Worm (Caenorhabditis elegans) whole organism, L3 larva: Measurements from ENCODE around the gene cft-1.
A peak's percentile ranks its signal among the peaks of the same experiment; 100 is the strongest.

Source experiments
- R02D3.7 ChIP-seq: fragments of 150-350 bp; optimal IDR thresholded peaks from 2 replicates; lab custom pipeline; 2014; ENCODE audit warnings: missing biosample characterization, missing genetic modification characterization
- ZK546.5 ChIP-seq: sonication (generic microtip); optimal IDR thresholded peaks from 2 replicates; lab custom pipeline; 2017; ENCODE audit warnings: missing biosample characterization, missing genetic modification characterization
- aly-2 ChIP-seq: fragments of 150-350 bp; optimal IDR thresholded peaks from 2 replicates; lab custom pipeline; 2014; ENCODE audit warnings: missing biosample characterization, missing genetic modification characterization
- ama-1 ChIP-seq: fragments of 150-350 bp; optimal IDR thresholded peaks from 2 replicates; lab custom pipeline; 2018
- ceh-16 ChIP-seq: sonication (generic microtip); optimal IDR thresholded peaks from 2 replicates; lab custom pipeline; 2017; ENCODE audit warnings: missing biosample characterization, missing genetic modification characterization
- ceh-28 ChIP-seq: fragments of 150-350 bp; optimal IDR thresholded peaks from 2 replicates; lab custom pipeline; 2014; ENCODE audit warnings: missing biosample characterization, missing genetic modification reagents, missing genetic modification characterization
- ceh-82 ChIP-seq: fragments of 150-350 bp; optimal IDR thresholded peaks from 2 replicates; lab custom pipeline; 2014; ENCODE audit warnings: missing biosample characterization, missing genetic modification characterization
- daf-12 ChIP-seq: fragments of 150-350 bp; optimal IDR thresholded peaks from 2 replicates; lab custom pipeline; 2014; ENCODE audit warnings: missing biosample characterization, missing genetic modification reagents, missing genetic modification characterization
- egl-27 ChIP-seq: sonication (generic microtip); optimal IDR thresholded peaks from 4 replicates; lab custom pipeline; 2017; ENCODE audit warnings: missing biosample characterization, missing genetic modification reagents, missing genetic modification characterization
- egl-5 ChIP-seq: fragments of 150-350 bp; optimal IDR thresholded peaks from 2 replicates; lab custom pipeline; 2017; ENCODE audit warnings: missing biosample characterization, missing genetic modification reagents, missing genetic modification characterization, inconsistent platforms
- elt-2 ChIP-seq: sonication (generic microtip); optimal IDR thresholded peaks from 2 replicates; lab custom pipeline; 2016; ENCODE audit warnings: missing genetic modification reagents, mild to moderate bottlenecking, missing genetic modification characterization, missing compliant biosample characterization
- elt-3 ChIP-seq, 3 experiments: fragments of 150-350 bp in 1 of 3; sonication (generic microtip) in 2 of 3; optimal IDR thresholded peaks; 2 replicates in 2 of 3; 4 replicates in 1 of 3; lab custom pipeline; 2014 to 2017; ENCODE audit warnings: missing biosample characterization in 3 of 3, missing genetic modification characterization in 3 of 3
- eor-1 ChIP-seq, 2 experiments: fragments of 150-350 bp; optimal IDR thresholded peaks; 2 replicates each; lab custom pipeline; 2014 to 2018; ENCODE audit warnings: missing biosample characterization in 2 of 2, missing genetic modification characterization in 2 of 2
- fkh-10 ChIP-seq: sonication (generic microtip); optimal IDR thresholded peaks from 2 replicates; lab custom pipeline; 2017; ENCODE audit warnings: missing biosample characterization, missing genetic modification reagents, missing genetic modification characterization
- fkh-2 ChIP-seq: fragments of 150-350 bp; optimal IDR thresholded peaks from 2 replicates; lab custom pipeline; 2014; ENCODE audit warnings: missing biosample characterization, missing genetic modification reagents, missing genetic modification characterization
- fos-1 ChIP-seq: fragments of 150-350 bp; optimal IDR thresholded peaks from 2 replicates; lab custom pipeline; 2014; ENCODE audit warnings: missing biosample characterization, missing genetic modification characterization
- hmg-11 ChIP-seq: sonication (generic microtip); optimal IDR thresholded peaks from 2 replicates; lab custom pipeline; 2016; ENCODE audit warnings: missing genetic modification characterization, missing compliant biosample characterization
- jun-1 ChIP-seq: fragments of 150-350 bp; optimal IDR thresholded peaks from 2 replicates; lab custom pipeline; 2014; ENCODE audit warnings: missing biosample characterization, missing genetic modification reagents, missing genetic modification characterization
- lsy-12 ChIP-seq: sonication (generic microtip); optimal IDR thresholded peaks from 2 replicates; lab custom pipeline; 2016; ENCODE audit warnings: mild to moderate bottlenecking, missing genetic modification characterization, missing compliant biosample characterization
- mdl-1 ChIP-seq: fragments of 150-350 bp; optimal IDR thresholded peaks from 2 replicates; lab custom pipeline; 2014; ENCODE audit warnings: missing biosample characterization, missing genetic modification characterization
- mml-1 ChIP-seq: fragments of 150-350 bp; sonication (generic microtip); optimal IDR thresholded peaks from 3 replicates; lab custom pipeline; 2014; ENCODE audit warnings: missing biosample characterization, missing genetic modification characterization
- nfya-1 ChIP-seq: sonication (generic microtip); optimal IDR thresholded peaks from 2 replicates; lab custom pipeline; 2017; ENCODE audit warnings: missing genetic modification characterization, mild to moderate bottlenecking, missing compliant biosample characterization, antibody characterized with exemption, moderate library complexity; ENCODE audit not compliant: insufficient read depth
- nhr-11 ChIP-seq: fragments of 150-350 bp; optimal IDR thresholded peaks from 2 replicates; lab custom pipeline; 2014; ENCODE audit warnings: missing biosample characterization, missing genetic modification characterization
- nhr-12 ChIP-seq: fragments of 150-350 bp; optimal IDR thresholded peaks from 2 replicates; lab custom pipeline; 2014; ENCODE audit warnings: missing biosample characterization, missing genetic modification characterization
- nhr-23 ChIP-seq: fragments of 150-350 bp; optimal IDR thresholded peaks from 2 replicates; lab custom pipeline; 2014; ENCODE audit warnings: missing biosample characterization, missing genetic modification reagents, missing genetic modification characterization
- nhr-237 ChIP-seq: fragments of 150-350 bp; optimal IDR thresholded peaks from 2 replicates; lab custom pipeline; 2014; ENCODE audit warnings: missing biosample characterization, missing genetic modification characterization
- nhr-25 ChIP-seq: sonication (generic microtip); optimal IDR thresholded peaks from 2 replicates; lab custom pipeline; 2017; ENCODE audit warnings: missing biosample characterization, missing genetic modification characterization
- nhr-43 ChIP-seq: sonication (generic microtip); optimal IDR thresholded peaks from 2 replicates; lab custom pipeline; 2016; ENCODE audit warnings: mild to moderate bottlenecking, missing genetic modification characterization, missing compliant biosample characterization; ENCODE audit not compliant: poor library complexity, severe bottlenecking
- nhr-67 ChIP-seq: fragments of 150-350 bp; optimal IDR thresholded peaks from 2 replicates; lab custom pipeline; 2014; ENCODE audit warnings: missing biosample characterization, missing genetic modification characterization
- nhr-76 ChIP-seq: fragments of 150-350 bp; sonication (generic microtip); optimal IDR thresholded peaks from 5 replicates; lab custom pipeline; 2014; ENCODE audit warnings: missing biosample characterization, missing genetic modification characterization
- nhr-77 ChIP-seq: fragments of 150-350 bp; optimal IDR thresholded peaks from 2 replicates; lab custom pipeline; 2014; ENCODE audit warnings: missing biosample characterization, missing genetic modification characterization
- pha-4 ChIP-seq: fragments of 150-350 bp; optimal IDR thresholded peaks from 2 replicates; lab custom pipeline; 2014; ENCODE audit warnings: missing biosample characterization, missing genetic modification reagents, missing genetic modification characterization
- pqm-1 ChIP-seq: fragments of 150-350 bp; optimal IDR thresholded peaks from 2 replicates; lab custom pipeline; 2017; ENCODE audit warnings: missing biosample characterization, missing genetic modification characterization, inconsistent platforms
- sea-2 ChIP-seq: fragments of 150-350 bp; sonication (generic microtip); optimal IDR thresholded peaks from 4 replicates; lab custom pipeline; 2014; ENCODE audit warnings: missing biosample characterization, missing genetic modification reagents, missing genetic modification characterization
- skn-1 ChIP-seq: fragments of 150-350 bp; optimal IDR thresholded peaks from 2 replicates; lab custom pipeline; 2014; ENCODE audit warnings: missing biosample characterization, missing genetic modification characterization
- snpc-4 ChIP-seq: fragments of 150-350 bp; optimal IDR thresholded peaks from 2 replicates; lab custom pipeline; 2014; ENCODE audit warnings: missing biosample characterization, missing genetic modification characterization
- tbx-2 ChIP-seq: sonication (generic microtip); optimal IDR thresholded peaks from 2 replicates; lab custom pipeline; 2016; ENCODE audit warnings: mild to moderate bottlenecking, missing genetic modification characterization, missing compliant biosample characterization
- unc-39 ChIP-seq: sonication (generic microtip); optimal IDR thresholded peaks from 4 replicates; lab custom pipeline; 2017; ENCODE audit warnings: missing biosample characterization, missing genetic modification characterization
- unc-62 ChIP-seq: fragments of 150-350 bp; sonication (generic microtip); optimal IDR thresholded peaks from 4 replicates; lab custom pipeline; 2014; ENCODE audit warnings: missing biosample characterization, missing genetic modification reagents, missing genetic modification characterization
- zag-1 ChIP-seq: fragments of 150-350 bp; optimal IDR thresholded peaks from 2 replicates; lab custom pipeline; 2014; ENCODE audit warnings: missing biosample characterization, missing genetic modification characterization
- ztf-11 ChIP-seq: fragments of 150-350 bp; optimal IDR thresholded peaks from 2 replicates; lab custom pipeline; 2014; ENCODE audit warnings: missing biosample characterization, missing genetic modification characterization
- ztf-4 ChIP-seq: fragments of 150-350 bp; optimal IDR thresholded peaks from 2 replicates; lab custom pipeline; 2014; ENCODE audit warnings: missing biosample characterization, missing genetic modification characterization

The cft-1 gene

ce11 chrV:5559882-5560281, 21.3 kb downstream of the cft-1 start:
- TF ChIP-seq ceh-16 (tag; lab: Kevin White, UChicago) (no peak), ceh-82 (no peak), nhr-11 (tag; lab: Kevin White, UChicago) (no peak), jun-1 (tag; lab: Kevin White, UChicago) (peak; percentile 4), eor-1 (tag; optimal IDR thresholded peaks at IDR 0.05; lab: Kevin White, UChicago) (no peak), nhr-77 (no peak), pha-4 (peak; percentile 50), ztf-11 (tag; lab: Kevin White, UChicago) (no peak), aly-2 (no peak), mdl-1 (no peak), zag-1 (tag; lab: Kevin White, UChicago) (no peak), nhr-43 (tag; lab: Kevin White, UChicago) (no peak), elt-2 (tag; lab: Kevin White, UChicago) (peak; percentile 95), nhr-67 (tag; lab: Kevin White, UChicago) (no peak), hmg-11 (no peak), nhr-12 (tag; lab: Kevin White, UChicago) (no peak), ZK546.5 (tag; lab: Kevin White, UChicago) (no peak), egl-5 (no peak), ztf-4 (no peak), egl-27 (no peak), elt-3 (tag; optimal IDR thresholded peaks at IDR 0.05; lab: Kevin White, UChicago) (no peak), pqm-1 (tag; lab: Kevin White, UChicago) (peak; percentile 94), nhr-237 (tag; lab: Kevin White, UChicago) (no peak), unc-39 (tag; lab: Kevin White, UChicago) (no peak), fos-1 (no peak), ama-1 (lab: Kevin White, UChicago) (no peak), sea-2 (GFP tag; lab: Kevin White, UChicago) (no peak), fkh-10 (GFP tag; lab: Kevin White, UChicago) (no peak), R02D3.7 (tag; lab: Kevin White, UChicago) (no peak), mml-1 (tag; lab: Kevin White, UChicago) (no peak)

ce11 chrV:5567119-5567518, 28.5 kb downstream of the cft-1 start, which contains the start of gene C18C4.7:
Gene C18C4.7, minus strand, starts transcription at chrV:5567219.
- TF ChIP-seq unc-39 (tag; lab: Kevin White, UChicago) (no peak), aly-2 (no peak), unc-62 (GFP tag; lab: Kevin White, UChicago) (no peak), ama-1 (lab: Kevin White, UChicago) (no peak), nfya-1 (tag; lab: Kevin White, UChicago) (no peak), nhr-237 (tag; lab: Kevin White, UChicago) (no peak), mml-1 (tag; lab: Kevin White, UChicago) (no peak), skn-1 (no peak), ceh-28 (tag; lab: Kevin White, UChicago) (no peak), nhr-23 (tag; lab: Kevin White, UChicago) (no peak), daf-12 (no peak), fkh-2 (tag; lab: Kevin White, UChicago) (no peak), fos-1 (no peak), elt-2 (tag; lab: Kevin White, UChicago) (no peak), nhr-76 (tag; lab: Kevin White, UChicago) (no peak), jun-1 (tag; lab: Kevin White, UChicago) (no peak), tbx-2 (tag; lab: Kevin White, UChicago) (no peak), lsy-12 (tag; lab: Kevin White, UChicago) (no peak), ceh-16 (tag; lab: Kevin White, UChicago) (no peak)

- no peak for TF ChIP-seq nhr-25 (tag; lab: Kevin White, UChicago)
- TF ChIP-seq aly-2, result no peak
- no peak for TF ChIP-seq nhr-67 (tag; lab: Kevin White, UChicago)
- TF ChIP-seq snpc-4, result no peak
- no peak for TF ChIP-seq skn-1
- TF ChIP-seq ztf-4, result no peak
- no peak for TF ChIP-seq ama-1 (lab: Kevin White, UChicago)
- TF ChIP-seq eor-1 (tag; optimal IDR thresholded peaks at IDR 0.05; lab: Kevin White, UChicago), result no peak
- no peak for TF ChIP-seq nhr-76 (tag; lab: Kevin White, UChicago)
- no peak for TF ChIP-seq hmg-11
- TF ChIP-seq ceh-16 (tag; lab: Kevin White, UChicago), result no peak
- TF ChIP-seq nhr-12 (tag; lab: Kevin White, UChicago), result no peak
- no peak for TF ChIP-seq unc-62 (GFP tag; lab: Kevin White, UChicago)
- no peak for TF ChIP-seq elt-2 (tag; lab: Kevin White, UChicago)
- TF ChIP-seq tbx-2 (tag; lab: Kevin White, UChicago), result no peak
- no peak for TF ChIP-seq ZK546.5 (tag; lab: Kevin White, UChicago)
- no peak for TF ChIP-seq jun-1 (tag; lab: Kevin White, UChicago)
- no peak for TF ChIP-seq egl-5
These were observed 31.8 kb downstream of the cft-1 start, which contains the start of gene glb-6 for ce11 chrV:5570433-5570832. Gene glb-6, minus strand, starts transcription at chrV:5570533.
